Worm (Caenorhabditis elegans) whole organism, L4 larva: ENCODE results near the gene srj-18.
A peak's percentile ranks its signal among the peaks of the same experiment; 100 is the strongest.

Experiments used
- D1046.2 ChIP-seq: fragments of 200-800 bp; sonication (Bioruptor generic); IDR thresholded peaks from 2 replicates; pipeline ENCODE4 v1.3.6; 2022; ENCODE audit warnings: missing genetic modification characterization, missing compliant biosample characterization
- F26F4.8 ChIP-seq: fragments of 200-800 bp; sonication (Bioruptor generic); conservative IDR thresholded peaks from 2 replicates; pipeline ENCODE4 v1.3.6; 2022; ENCODE audit warnings: missing genetic modification characterization, missing compliant biosample characterization
- T20F7.1 ChIP-seq: fragments of 200-800 bp; sonication (Bioruptor generic); optimal IDR thresholded peaks from 2 replicates; lab custom pipeline; 2018; ENCODE audit warnings: mild to moderate bottlenecking, missing genetic modification characterization, missing compliant biosample characterization
- Y105C5A.15 ChIP-seq: fragments of 200-800 bp; sonication (Bioruptor generic); IDR thresholded peaks from 2 replicates; pipeline ENCODE4 v1.3.6; 2022; ENCODE audit warnings: missing genetic modification characterization, missing compliant biosample characterization
- ZK337.2 ChIP-seq: fragments of 200-800 bp; sonication (Bioruptor generic); IDR thresholded peaks from 2 replicates; pipeline ENCODE4 v1.3.6; 2022; ENCODE audit warnings: missing genetic modification reagents, missing genetic modification characterization, missing compliant biosample characterization
- aha-1 ChIP-seq: fragments of 150-350 bp; peaks from one replicate; lab custom pipeline; 2014; ENCODE audit warnings: missing biosample characterization, missing genetic modification characterization
- ama-1 ChIP-seq: fragments of 150-350 bp; optimal IDR thresholded peaks from 2 replicates; lab custom pipeline; 2014; ENCODE audit warnings: inconsistent platforms, mixed read lengths
- attf-4 ChIP-seq: sonication (generic microtip); optimal IDR thresholded peaks from 3 replicates; lab custom pipeline; 2017; ENCODE audit warnings: missing biosample characterization, missing genetic modification characterization
- ceh-32 ChIP-seq: sonication (generic microtip); optimal IDR thresholded peaks from 2 replicates; lab custom pipeline; 2016; ENCODE audit warnings: mild to moderate bottlenecking, missing genetic modification characterization, missing compliant biosample characterization; ENCODE audit not compliant: poor library complexity
- daf-12 ChIP-seq: fragments of 150-350 bp; optimal IDR thresholded peaks from 2 replicates; lab custom pipeline; 2014; ENCODE audit warnings: missing biosample characterization, missing genetic modification reagents, missing genetic modification characterization
- daf-16 ChIP-seq, 3 experiments: sonication (generic microtip); optimal IDR thresholded peaks; 2 replicates each; lab custom pipeline; 2016 to 2017; ENCODE audit warnings: missing genetic modification characterization in 3 of 3, missing genetic modification reagents in 3 of 3, mild to moderate bottlenecking in 2 of 3, missing compliant biosample characterization in 2 of 3, missing biosample characterization in 1 of 3, moderate library complexity in 1 of 3
- dmd-6 ChIP-seq: fragments of 200-800 bp; sonication (Bioruptor generic); IDR thresholded peaks from 2 replicates; pipeline ENCODE4 v1.3.6; 2022; ENCODE audit warnings: missing genetic modification reagents, missing genetic modification characterization, missing compliant biosample characterization
- duxl-1 ChIP-seq: sonication (generic microtip); optimal IDR thresholded peaks from 2 replicates; lab custom pipeline; 2016; ENCODE audit warnings: mild to moderate bottlenecking, missing genetic modification characterization, moderate library complexity, missing compliant biosample characterization; ENCODE audit not compliant: poor library complexity
- dve-1 ChIP-seq: sonication (generic microtip); optimal IDR thresholded peaks from 2 replicates; lab custom pipeline; 2017; ENCODE audit warnings: antibody characterized with exemption, mild to moderate bottlenecking, missing genetic modification characterization, missing compliant biosample characterization; ENCODE audit not compliant: insufficient read depth
- egl-27 ChIP-seq: sonication (generic microtip); optimal IDR thresholded peaks from 3 replicates; lab custom pipeline; 2017; ENCODE audit warnings: missing biosample characterization, missing genetic modification reagents, missing genetic modification characterization
- fkh-10 ChIP-seq: fragments of 150-350 bp; optimal IDR thresholded peaks from 2 replicates; lab custom pipeline; 2014; ENCODE audit warnings: missing biosample characterization, missing genetic modification reagents, missing genetic modification characterization
- fos-1 ChIP-seq: fragments of 150-350 bp; optimal IDR thresholded peaks from 2 replicates; lab custom pipeline; 2014; ENCODE audit warnings: missing biosample characterization, missing genetic modification characterization
- hif-1 ChIP-seq, 2 experiments: sonication (generic microtip); optimal IDR thresholded peaks; 2 replicates each; lab custom pipeline; 2016 to 2017; ENCODE audit warnings: missing compliant biosample characterization in 2 of 2, missing genetic modification characterization in 2 of 2, missing genetic modification reagents in 2 of 2, missing genotype in 2 of 2, mild to moderate bottlenecking in 1 of 2
- hlh-11 ChIP-seq: fragments of 200-800 bp; sonication (Bioruptor generic); optimal IDR thresholded peaks from 2 replicates; lab custom pipeline; 2018; ENCODE audit warnings: mild to moderate bottlenecking, missing genetic modification characterization, missing compliant biosample characterization
- lim-7 ChIP-seq: fragments of 200-800 bp; sonication (Bioruptor generic); IDR thresholded peaks from 2 replicates; pipeline ENCODE4 v1.3.6; 2022; ENCODE audit warnings: missing genetic modification characterization, missing compliant biosample characterization
- lin-1 ChIP-seq: fragments of 200-800 bp; sonication (Bioruptor generic); IDR thresholded peaks from 2 replicates; pipeline ENCODE4 v1.3.6; 2022; ENCODE audit warnings: missing genetic modification reagents, missing genetic modification characterization, missing compliant biosample characterization
- lin-13 ChIP-seq: fragments of 150-350 bp; optimal IDR thresholded peaks from 2 replicates; lab custom pipeline; 2014; ENCODE audit warnings: missing biosample characterization, missing genetic modification reagents, missing genetic modification characterization
- lin-38 ChIP-seq: fragments of 200-800 bp; sonication (Bioruptor generic); IDR thresholded peaks from 2 replicates; pipeline ENCODE4 v1.3.6; 2022; ENCODE audit warnings: missing genetic modification reagents, missing genetic modification characterization, missing compliant biosample characterization
- lin-39 ChIP-seq: fragments of 150-350 bp; optimal IDR thresholded peaks from 2 replicates; lab custom pipeline; 2014; ENCODE audit warnings: missing biosample characterization, missing genetic modification reagents, missing genetic modification characterization
- lir-3 ChIP-seq: sonication (generic microtip); optimal IDR thresholded peaks from 2 replicates; lab custom pipeline; 2016; ENCODE audit warnings: mild to moderate bottlenecking, missing genetic modification characterization, missing compliant biosample characterization
- madf-5 ChIP-seq, 2 experiments: fragments of 200-800 bp; sonication (Bioruptor generic); IDR thresholded peaks; 2 replicates each; pipeline ENCODE4 v1.3.6; 2022; ENCODE audit warnings: missing compliant biosample characterization in 2 of 2, missing genetic modification characterization in 2 of 2
- mdt-29 ChIP-seq: fragments of 200-800 bp; sonication (Bioruptor generic); IDR thresholded peaks from 2 replicates; pipeline ENCODE4 v1.3.6; 2022; ENCODE audit warnings: missing genetic modification reagents, missing genetic modification characterization, missing compliant biosample characterization
- mxl-3 ChIP-seq: fragments of 200-800 bp; sonication (Bioruptor generic); optimal IDR thresholded peaks from 2 replicates; lab custom pipeline; 2018; ENCODE audit warnings: mild to moderate bottlenecking, missing genetic modification characterization, missing compliant biosample characterization
- nhr-10 ChIP-seq: fragments of 150-350 bp; optimal IDR thresholded peaks from 2 replicates; lab custom pipeline; 2014; ENCODE audit warnings: missing biosample characterization, missing genetic modification characterization
- nhr-48 ChIP-seq: sonication (generic microtip); optimal IDR thresholded peaks from 2 replicates; lab custom pipeline; 2016; ENCODE audit warnings: mild to moderate bottlenecking, missing genetic modification characterization, missing compliant biosample characterization
- nhr-76 ChIP-seq: fragments of 150-350 bp; optimal IDR thresholded peaks from 2 replicates; lab custom pipeline; 2014; ENCODE audit warnings: missing biosample characterization, missing genetic modification characterization
- nhr-77 ChIP-seq: fragments of 150-350 bp; optimal IDR thresholded peaks from 2 replicates; lab custom pipeline; 2014; ENCODE audit warnings: missing biosample characterization, missing genetic modification characterization
- pha-4 ChIP-seq, 2 experiments: fragments of 150-350 bp in 1 of 2; fragments of 200-800 bp in 1 of 2; sonication (Bioruptor generic) in 1 of 2; IDR thresholded peaks in 1 of 2; optimal IDR thresholded peaks in 1 of 2; 2 replicates each; pipeline versions ENCODE4 v1.3.6 to Lab custom; 2014 to 2022; ENCODE audit warnings: missing genetic modification characterization in 2 of 2, missing genetic modification reagents in 2 of 2, missing biosample characterization in 1 of 2, missing compliant biosample characterization in 1 of 2
- php-3 ChIP-seq: fragments of 200-800 bp; sonication (Bioruptor generic); IDR thresholded peaks from 2 replicates; pipeline ENCODE4 v1.3.6; 2022; ENCODE audit warnings: missing genetic modification reagents, missing genetic modification characterization, missing compliant biosample characterization
- spr-1 ChIP-seq: sonication (generic microtip); optimal IDR thresholded peaks from 2 replicates; lab custom pipeline; 2016; ENCODE audit warnings: mild to moderate bottlenecking, missing genetic modification characterization, missing compliant biosample characterization
- spr-3 ChIP-seq: fragments of 200-800 bp; sonication (Bioruptor generic); optimal IDR thresholded peaks from 2 replicates; lab custom pipeline; 2018; ENCODE audit warnings: mild to moderate bottlenecking, missing genetic modification characterization, missing compliant biosample characterization
- tra-1 ChIP-seq: fragments of 200-800 bp; sonication (Bioruptor generic); IDR thresholded peaks from 2 replicates; pipeline ENCODE4 v1.3.6; 2022; ENCODE audit warnings: missing genetic modification reagents, missing genetic modification characterization, missing compliant biosample characterization
- unc-130 ChIP-seq: sonication (generic microtip); optimal IDR thresholded peaks from 2 replicates; lab custom pipeline; 2016; ENCODE audit warnings: missing genetic modification reagents, missing genetic modification characterization, missing compliant biosample characterization
- unc-39 ChIP-seq: sonication (generic microtip); optimal IDR thresholded peaks from 2 replicates; lab custom pipeline; 2017; ENCODE audit warnings: missing biosample characterization, missing genetic modification characterization
- vab-7 ChIP-seq: fragments of 200-800 bp; sonication (Bioruptor generic); IDR thresholded peaks from 2 replicates; pipeline ENCODE4 v1.3.6; 2022; ENCODE audit warnings: missing genetic modification reagents, missing genetic modification characterization, missing compliant biosample characterization
- zfp-2 ChIP-seq: sonication (generic microtip); optimal IDR thresholded peaks from 2 replicates; lab custom pipeline; 2016; ENCODE audit warnings: mild to moderate bottlenecking, missing genetic modification characterization, missing compliant biosample characterization
- zip-11 ChIP-seq: fragments of 200-800 bp; sonication (Bioruptor generic); IDR thresholded peaks from 2 replicates; pipeline ENCODE4 v1.3.6; 2022; ENCODE audit warnings: missing genetic modification characterization, missing compliant biosample characterization
- zip-2 ChIP-seq: fragments of 150-350 bp; optimal IDR thresholded peaks from 2 replicates; lab custom pipeline; 2014; ENCODE audit warnings: missing biosample characterization, missing genetic modification characterization
- ztf-11 ChIP-seq: fragments of 150-350 bp; optimal IDR thresholded peaks from 2 replicates; lab custom pipeline; 2014; ENCODE audit warnings: missing biosample characterization, missing genetic modification characterization

srj-18 gene

DNA sequence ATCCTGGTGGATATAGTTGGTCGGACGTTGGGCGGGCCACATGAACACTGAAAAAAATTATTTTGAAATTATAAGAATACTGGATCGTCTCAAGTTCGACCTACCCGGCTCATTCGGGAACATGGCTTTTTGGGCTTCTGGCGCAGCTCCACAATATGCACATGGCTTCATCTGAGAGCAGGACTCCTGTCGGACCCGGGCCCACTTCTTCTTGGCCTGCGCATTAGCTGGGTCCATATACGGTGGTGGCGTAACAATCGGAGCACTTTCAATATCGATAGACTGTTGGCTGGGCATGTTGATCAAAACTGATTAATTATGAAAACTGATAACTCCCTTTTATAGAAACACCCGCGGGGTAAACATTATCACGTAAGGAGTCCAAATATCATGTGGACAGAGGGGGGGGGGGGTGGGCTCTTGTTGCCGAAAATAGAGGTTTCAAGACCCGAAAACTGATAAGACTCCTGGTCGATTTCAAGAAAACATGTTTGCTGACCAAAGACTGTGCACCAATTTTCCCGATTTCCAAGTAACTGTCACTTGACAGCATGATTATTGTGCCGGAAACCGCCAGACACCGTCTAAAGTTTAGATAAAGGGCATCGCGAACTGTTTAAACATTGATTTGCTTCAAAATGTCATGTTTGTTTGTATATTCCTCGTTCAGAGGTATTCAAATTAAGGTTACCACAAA is 43.2 kb upstream of the srj-18 start, which contains the start of gene dod-3:
TSS of gene dod-3 (minus strand) at position 315 of the 697 bp plus-strand sequence.
- TF ChIP-seq egl-27 (tag; lab: Kevin White, UChicago) (no peak), unc-130 (GFP tag; lab: Kevin White, UChicago) (no peak), spr-1 (tag; lab: Kevin White, UChicago) (no peak), T20F7.1 (GFP tag; lab: Kevin White, UChicago) (no peak), aha-1 (tag; lab: Kevin White, UChicago) (no peak), daf-12 (no peak), duxl-1 (tag; lab: Kevin White, UChicago) (no peak), lin-13 (GFP tag; lab: Kevin White, UChicago) (no peak), lim-7 (GFP tag; lab: Robert Waterston, UW) (no peak), dmd-6 (GFP tag; lab: Robert Waterston, UW) (peak; percentile 89), dve-1 (tag; lab: Kevin White, UChicago) (peak; percentile 59), ZK337.2 (GFP tag; lab: Robert Waterston, UW) (no peak), hif-1 (tag; optimal IDR thresholded peaks at IDR 0.05; lab: Kevin White, UChicago) (peak in 1 of 2 experiments; percentile 89), unc-39 (no peak), nhr-48 (peak; percentile 46), D1046.2 (no peak), mxl-3 (GFP tag; lab: Kevin White, UChicago) (no peak), lir-3 (tag; lab: Kevin White, UChicago) (no peak), fos-1 (tag; lab: Kevin White, UChicago) (no peak), pha-4 (GFP tag; IDR thresholded peaks at IDR 0.05; lab: Robert Waterston, UW) (no peak), pha-4 (tag; optimal IDR thresholded peaks at IDR 0.05; lab: Kevin White, UChicago) (no peak), lin-1 (GFP tag; lab: Robert Waterston, UW) (peak; percentile 78), nhr-10 (tag; lab: Kevin White, UChicago) (peak; percentile 2), nhr-77 (tag; lab: Kevin White, UChicago) (peak; percentile 32), zfp-2 (tag; lab: Kevin White, UChicago) (no peak), Y105C5A.15 (no peak), spr-3 (no peak), lin-38 (GFP tag; lab: Robert Waterston, UW) (no peak), vab-7 (GFP tag; lab: Robert Waterston, UW) (no peak), ceh-32 (no peak), fkh-10 (GFP tag; lab: Kevin White, UChicago) (no peak), php-3 (GFP tag; lab: Robert Waterston, UW) (peak; percentile 21; the same call in 1 of the 2 replicates), attf-4 (tag; lab: Kevin White, UChicago) (no peak), nhr-76 (tag; lab: Kevin White, UChicago) (no peak), ama-1 (lab: Kevin White, UChicago) (peak; percentile 74), mdt-29 (GFP tag; lab: Robert Waterston, UW) (no peak), tra-1 (no peak), hlh-11 (tag; lab: Kevin White, UChicago) (peak; percentile 92), lin-39 (tag; lab: Kevin White, UChicago) (no peak), madf-5 (GFP tag; IDR thresholded peaks at IDR 0.05; lab: Robert Waterston, UW) (no peak), zip-2 (tag; lab: Kevin White, UChicago) (no peak), ztf-11 (no peak), daf-16 (GFP tag; optimal IDR thresholded peaks at IDR 0.05; lab: Kevin White, UChicago) (peak in 1 of 2 experiments; percentile 48), daf-16 (tag; optimal IDR thresholded peaks at IDR 0.05; lab: Kevin White, UChicago) (peak; percentile 92), zip-11 (GFP tag; lab: Robert Waterston, UW) (no peak), F26F4.8 (GFP tag; lab: Robert Waterston, UW) (no peak)
